Fruit fly (Drosophila melanogaster) Kc167 (cell line): ENCODE data around the gene e.

Experiments used
- Myc ChIP-seq: fragments of >200 bp; optimal IDR thresholded peaks from 2 replicates; lab custom pipeline; 2017; ENCODE audit warnings: missing external identifiers
- Sin3A ChIP-seq: fragments of >200 bp; optimal IDR thresholded peaks from 2 replicates; lab custom pipeline; 2018; ENCODE audit warnings: missing external identifiers
- h ChIP-seq: fragments of >200 bp; optimal IDR thresholded peaks from 3 replicates; lab custom pipeline; 2018; ENCODE audit warnings: missing external identifiers
- insv ChIP-seq: fragments of >200 bp; optimal IDR thresholded peaks from 3 replicates; lab custom pipeline; 2018; ENCODE audit warnings: missing external identifiers
- psq ChIP-seq: fragments of >200 bp; optimal IDR thresholded peaks from 2 replicates; lab custom pipeline; 2017; ENCODE audit warnings: missing external identifiers
- ttk ChIP-seq: sonication (Bioruptor generic); optimal IDR thresholded peaks from 2 replicates; lab custom pipeline; 2017; ENCODE audit warnings: missing external identifiers

Gene e

DNA sequence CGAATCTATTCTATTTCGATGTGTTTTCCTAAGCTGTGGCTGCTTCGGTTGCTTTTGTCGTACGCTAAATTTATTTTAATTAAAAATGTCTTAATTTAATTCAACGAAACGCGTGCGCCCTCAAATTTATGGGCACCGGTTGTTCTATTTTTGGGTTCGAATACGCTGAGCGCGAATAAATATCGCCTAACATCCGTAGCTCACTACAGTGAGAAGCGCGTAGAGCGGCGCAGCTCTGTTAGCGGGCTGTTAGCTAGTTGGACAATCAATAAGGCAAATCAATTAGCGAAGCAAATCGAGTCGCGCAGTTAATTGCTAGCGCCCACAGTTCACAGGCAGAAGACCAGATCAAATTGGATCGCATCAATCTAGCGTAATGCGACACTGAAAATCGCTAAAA lies 26.9 kb downstream of the e start:
- TF ChIP-seq Sin3A (no peak), Myc (no peak), psq (lab: Kevin White, UChicago) (no peak), h (lab: Kevin White, UChicago) (no peak), insv (no peak), ttk (lab: Kevin White, UChicago) (no peak)

DNA sequence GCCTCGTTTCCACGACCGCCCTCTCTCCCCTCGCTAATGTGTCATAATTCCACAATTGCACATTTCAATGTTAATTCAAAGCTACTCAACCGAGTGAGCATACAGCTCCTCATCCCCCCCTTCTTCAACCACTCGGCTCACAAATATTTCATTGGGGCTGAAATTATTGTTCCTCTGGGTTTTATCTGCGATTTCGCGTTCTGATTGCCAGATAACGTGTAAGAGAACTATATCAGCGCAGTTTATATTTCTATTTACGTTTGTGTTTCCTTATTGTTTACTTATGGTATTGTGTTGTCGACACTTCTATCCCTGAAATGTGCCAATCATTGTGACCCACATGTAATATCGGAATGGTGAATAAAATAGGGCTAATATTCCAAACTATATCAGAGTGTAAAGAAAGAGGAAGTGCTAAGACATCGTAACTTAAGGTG lies 30.2 kb downstream of the e start:
- TF ChIP-seq h (lab: Kevin White, UChicago) (no peak), ttk (lab: Kevin White, UChicago) (no peak), insv (no peak), Myc (no peak), psq (lab: Kevin White, UChicago) (no peak), Sin3A (no peak)

dm6 chr3R:21206327-21206728 lies 30.6 kb downstream of the e start:
- no peak for TF ChIP-seq Sin3A
- TF ChIP-seq psq (lab: Kevin White, UChicago) = no peak
- TF ChIP-seq ttk (lab: Kevin White, UChicago) = no peak
- TF ChIP-seq h (lab: Kevin White, UChicago) = no peak
- TF ChIP-seq Myc = no peak
- no peak for TF ChIP-seq insv

DNA sequence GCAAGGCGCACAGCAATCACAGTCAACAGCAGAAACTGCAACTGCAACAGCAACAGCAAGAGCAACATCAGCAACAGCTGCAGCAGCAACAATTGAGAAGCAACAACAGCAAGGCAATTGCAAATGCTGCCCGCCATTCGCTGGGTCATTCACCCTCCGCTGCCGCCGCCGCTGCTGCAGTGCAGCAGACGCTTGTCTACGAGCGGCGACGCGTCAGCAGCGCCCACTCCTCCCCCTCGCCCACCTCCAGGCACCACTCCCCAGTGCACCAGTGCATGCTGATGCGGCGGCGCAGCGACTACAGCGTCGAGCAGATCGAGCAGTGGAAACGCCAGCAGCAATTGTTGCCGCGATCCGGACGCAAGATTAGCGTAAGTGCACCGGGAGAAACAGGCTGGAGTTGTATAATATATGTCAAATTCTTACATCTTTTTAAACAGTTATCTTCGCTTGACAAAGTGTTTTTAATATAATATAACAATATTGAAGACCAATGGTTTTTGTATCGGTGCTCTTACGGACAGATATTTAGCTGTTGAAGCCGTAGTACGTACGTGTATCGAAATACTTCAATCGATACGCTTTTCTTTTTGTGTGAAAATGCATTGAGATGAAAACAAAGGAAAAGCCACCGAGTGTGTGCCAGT lies 31.2 kb downstream of the e start:
- no peak for TF ChIP-seq insv
- TF ChIP-seq psq (lab: Kevin White, UChicago) = no peak
- TF ChIP-seq Myc = no peak
- no peak for TF ChIP-seq ttk (lab: Kevin White, UChicago)
- no peak for TF ChIP-seq Sin3A

DNA sequence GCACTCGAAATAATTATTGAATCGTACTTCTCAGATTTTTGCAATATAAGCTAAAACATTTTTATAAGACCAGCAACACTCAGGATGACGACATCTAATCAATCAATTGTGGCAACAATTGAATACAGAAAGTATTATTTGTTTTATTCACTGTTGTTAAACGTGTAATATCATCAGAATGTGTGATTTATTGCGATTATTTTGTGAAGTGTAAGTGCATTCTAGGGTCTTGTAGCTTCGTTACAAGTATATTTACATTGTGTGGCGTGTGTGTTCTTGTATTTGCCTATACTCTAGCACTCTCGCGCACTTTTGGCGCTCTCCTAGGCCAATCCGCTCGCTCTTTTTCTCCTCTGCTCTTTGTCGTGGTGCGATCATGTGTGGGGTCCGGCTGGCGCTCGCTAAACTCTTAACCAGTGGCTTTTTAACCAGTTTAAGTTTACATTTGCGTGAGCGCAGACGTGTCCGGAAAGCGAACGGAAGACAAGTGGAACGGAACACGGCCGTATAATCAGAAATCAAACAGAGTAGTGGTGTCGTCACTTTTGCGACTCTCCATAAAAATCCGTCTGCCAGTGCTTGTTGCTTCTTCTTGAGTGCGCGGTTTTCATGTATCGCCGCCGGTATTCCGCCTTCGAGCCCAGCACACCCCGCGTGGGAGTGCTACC lies 32.3 kb downstream of the e start:
- TF ChIP-seq h (lab: Kevin White, UChicago) (no peak), psq (lab: Kevin White, UChicago) (no peak), ttk (lab: Kevin White, UChicago) (no peak), Sin3A (no peak), insv (no peak), Myc (no peak)

DNA sequence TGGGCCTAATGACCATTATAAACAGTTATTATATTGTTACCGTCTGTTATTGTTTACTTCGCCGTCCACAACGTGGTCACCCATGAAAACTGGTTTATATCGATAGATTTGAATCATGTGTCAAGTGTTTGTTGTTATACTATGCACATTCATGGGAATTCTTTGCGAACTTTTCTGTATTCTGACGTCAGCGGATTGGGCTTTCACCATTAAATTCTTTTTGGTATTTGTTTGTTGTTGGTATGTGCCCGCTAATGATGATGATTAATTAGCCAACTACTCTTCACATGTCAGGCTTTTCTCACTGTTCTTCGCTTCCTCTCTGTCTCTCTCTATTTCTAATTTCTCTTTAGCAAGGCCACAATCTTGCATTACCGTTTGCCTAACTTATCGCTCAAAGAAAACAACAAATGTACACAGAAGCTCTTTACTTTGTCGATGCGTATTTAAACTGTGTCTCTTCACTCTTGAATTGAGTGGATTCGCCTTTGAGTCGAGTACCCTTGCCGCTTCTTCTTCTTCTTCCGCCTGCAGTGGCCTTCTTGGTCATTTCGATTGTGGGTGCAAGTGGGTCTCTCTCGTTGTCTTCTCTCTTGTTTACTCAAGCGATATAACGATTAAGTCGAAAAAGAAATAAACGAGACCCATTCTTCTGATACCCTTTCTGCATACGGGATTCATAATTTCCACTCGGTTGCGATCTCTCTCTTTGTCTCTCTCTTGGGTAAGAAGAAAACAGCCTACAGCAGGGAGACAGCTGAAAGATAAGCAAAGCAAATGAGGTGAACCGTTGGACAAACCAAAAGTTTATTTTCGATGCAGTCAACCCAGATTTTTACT lies 33.1 kb downstream of the e start:
- TF ChIP-seq psq (lab: Kevin White, UChicago) (no peak), insv (no peak), Myc (no peak)

dm6 chr3R:21203135-21203534 lies 33.8 kb downstream of the e start:
- TF ChIP-seq h (lab: Kevin White, UChicago) = no peak

DNA sequence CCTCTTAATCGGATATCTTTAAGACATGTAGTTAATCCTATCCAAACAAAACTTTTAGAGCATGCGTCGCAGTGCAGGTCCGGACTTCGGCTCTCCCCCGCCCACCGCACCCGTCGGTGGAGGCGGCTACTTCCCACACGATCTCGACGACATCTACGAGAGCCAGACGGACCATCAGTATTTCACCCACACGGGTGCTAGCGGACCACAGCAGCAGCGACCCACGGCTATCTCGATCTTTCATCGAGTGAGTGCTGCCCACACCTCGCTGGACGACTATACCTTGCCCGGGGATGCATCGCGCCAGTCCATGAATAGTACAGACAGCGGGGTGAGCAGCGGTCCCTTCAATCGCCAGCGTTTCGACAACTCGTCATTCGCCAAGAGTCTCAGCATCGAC lies 35.4 kb downstream of the e start:
- TF ChIP-seq Myc (no peak), ttk (lab: Kevin White, UChicago) (no peak), Sin3A (no peak), h (lab: Kevin White, UChicago) (no peak), insv (no peak), psq (lab: Kevin White, UChicago) (no peak)

- TF ChIP-seq psq (lab: Kevin White, UChicago) (no peak), h (lab: Kevin White, UChicago) (no peak), Myc (no peak), Sin3A (no peak), ttk (lab: Kevin White, UChicago) (no peak), insv (no peak)
Observed at dm6 chr3R:21199953-21200368, 37.0 kb downstream of the e start.

dm6 chr3R:21199085-21199899 lies 37.7 kb downstream of the e start:
- no peak for TF ChIP-seq ttk (lab: Kevin White, UChicago)
- no peak for TF ChIP-seq insv
- no peak for TF ChIP-seq h (lab: Kevin White, UChicago)
- no peak for TF ChIP-seq Myc
- TF ChIP-seq psq (lab: Kevin White, UChicago) = no peak
- TF ChIP-seq Sin3A = no peak

- TF ChIP-seq h (lab: Kevin White, UChicago) (no peak), ttk (lab: Kevin White, UChicago) (no peak), insv (no peak), psq (lab: Kevin White, UChicago) (no peak), Sin3A (no peak), Myc (no peak)
Observed at dm6 chr3R:21198073-21198472, 38.9 kb downstream of the e start.

DNA sequence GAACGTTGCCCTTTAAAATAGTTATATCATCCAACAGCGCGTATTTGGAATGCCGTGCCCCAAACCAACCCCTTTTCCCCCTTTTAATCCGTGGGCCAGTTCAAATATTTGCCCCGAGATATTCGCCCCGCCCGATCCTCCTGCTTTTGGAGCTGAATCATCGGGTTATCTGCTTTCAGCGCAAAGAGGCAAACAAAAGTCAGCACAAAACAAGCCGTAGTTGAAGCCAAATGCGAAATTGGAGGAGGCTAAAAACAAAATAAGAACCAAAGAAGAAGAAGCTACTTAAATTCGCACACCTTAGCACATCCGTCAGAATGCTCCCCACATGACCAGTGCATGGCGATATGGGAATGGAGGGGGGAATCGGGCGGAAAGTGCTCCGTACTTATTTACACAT lies 39.4 kb downstream of the e start:
- TF ChIP-seq Myc (no peak), Sin3A (no peak), psq (lab: Kevin White, UChicago) (no peak), h (lab: Kevin White, UChicago) (no peak), insv (no peak), ttk (lab: Kevin White, UChicago) (no peak)
